Fruit fly (Drosophila melanogaster) whole organism, embryonic: Measurements from ENCODE around the gene CG8870.

ENCODE experiments used
- Atf3 ChIP-seq: fragments of 200-800 bp; sonication (Bioruptor generic); optimal IDR thresholded peaks from 3 replicates; lab custom pipeline; 2016; ENCODE audit warnings: missing biosample characterization, missing genetic modification characterization
- C15 ChIP-seq: fragments of 200-800 bp; sonication (Bioruptor generic); IDR thresholded peaks from 3 replicates; pipeline ENCODE4 v1.3.6; 2022; ENCODE audit warnings: missing biosample characterization, missing genetic modification characterization
- CG1024 ChIP-seq: fragments of 200-800 bp; sonication (Bioruptor generic); IDR thresholded peaks from 2 replicates; pipeline ENCODE4 v1.3.6; 2022; ENCODE audit warnings: missing biosample characterization, missing genetic modification characterization
- CG10321 ChIP-seq: fragments of 200-800 bp; sonication (Bioruptor generic); IDR thresholded peaks from 2 replicates; pipeline ENCODE4 v1.3.6; 2022; ENCODE audit warnings: missing biosample characterization, missing genetic modification characterization
- CG10431 ChIP-seq: fragments of 200-800 bp; sonication (Bioruptor generic); optimal IDR thresholded peaks from 3 replicates; lab custom pipeline; 2018; ENCODE audit warnings: missing biosample characterization, mild to moderate bottlenecking, missing genetic modification characterization
- CG12219 ChIP-seq: fragments of 200-800 bp; sonication (Bioruptor generic); optimal IDR thresholded peaks from 3 replicates; lab custom pipeline; 2018; ENCODE audit warnings: missing biosample characterization, mild to moderate bottlenecking, missing genetic modification characterization
- CG12744 ChIP-seq: fragments of 200-800 bp; sonication (Bioruptor generic); optimal IDR thresholded peaks from 2 replicates; lab custom pipeline; 2016; ENCODE audit warnings: missing biosample characterization, missing genetic modification characterization
- CG13296 ChIP-seq: fragments of 200-800 bp; sonication (Bioruptor generic); optimal IDR thresholded peaks from 3 replicates; lab custom pipeline; 2018; ENCODE audit warnings: missing biosample characterization, mild to moderate bottlenecking, missing genetic modification characterization
- CG13424 ChIP-seq: fragments of 200-800 bp; sonication (Bioruptor generic); optimal IDR thresholded peaks from 2 replicates; lab custom pipeline; 2019; ENCODE audit warnings: missing biosample characterization, mild to moderate bottlenecking, missing genetic modification characterization, moderate library complexity
- CG14441 ChIP-seq: fragments of 200-800 bp; sonication (Bioruptor generic); IDR thresholded peaks from 2 replicates; pipeline ENCODE4 v1.3.6; 2022; ENCODE audit warnings: missing biosample characterization, missing genetic modification characterization
- CG15269 ChIP-seq: fragments of 200-800 bp; sonication (Bioruptor generic); optimal IDR thresholded peaks from 2 replicates; lab custom pipeline; 2018; ENCODE audit warnings: missing biosample characterization, mild to moderate bottlenecking, missing genetic modification characterization, moderate library complexity
- CG15479 ChIP-seq: fragments of 200-800 bp; sonication (Bioruptor generic); optimal IDR thresholded peaks from 3 replicates; lab custom pipeline; 2019; ENCODE audit warnings: missing biosample characterization, mild to moderate bottlenecking, missing genetic modification characterization, moderate library complexity
- CG17328 ChIP-seq: fragments of 200-800 bp; sonication (Bioruptor generic); IDR thresholded peaks from 2 replicates; pipeline ENCODE4 v1.3.6; 2022; ENCODE audit warnings: missing biosample characterization, missing genetic modification characterization
- CG17829 ChIP-seq: fragments of 200-800 bp; optimal IDR thresholded peaks from 2 replicates; lab custom pipeline; 2019; ENCODE audit warnings: missing biosample characterization, mild to moderate bottlenecking, missing genetic modification characterization, moderate library complexity
- CG18764 ChIP-seq: fragments of 200-800 bp; sonication (Bioruptor generic); optimal IDR thresholded peaks from 3 replicates; lab custom pipeline; 2016; ENCODE audit warnings: missing biosample characterization, missing genetic modification characterization
- CG2116 ChIP-seq: fragments of 200-800 bp; sonication (Bioruptor generic); optimal IDR thresholded peaks from 3 replicates; lab custom pipeline; 2018; ENCODE audit warnings: missing biosample characterization, mild to moderate bottlenecking, missing genetic modification characterization
- CG6254 ChIP-seq: fragments of 200-800 bp; sonication (Bioruptor generic); optimal IDR thresholded peaks from 3 replicates; lab custom pipeline; 2017; ENCODE audit warnings: mild to moderate bottlenecking, missing biosample characterization, missing genetic modification reagents, missing genetic modification characterization
- CG7987 ChIP-seq: fragments of 200-800 bp; sonication (Bioruptor generic); optimal IDR thresholded peaks from 2 replicates; lab custom pipeline; 2018; ENCODE audit warnings: missing biosample characterization, mild to moderate bottlenecking, missing genetic modification characterization, moderate library complexity
- CG8281 ChIP-seq: fragments of 200-800 bp; sonication (Bioruptor generic); optimal IDR thresholded peaks from 2 replicates; lab custom pipeline; 2018; ENCODE audit warnings: missing biosample characterization, mild to moderate bottlenecking, missing genetic modification characterization, moderate library complexity
- CoRest ChIP-seq: fragments of 200-800 bp; sonication (Bioruptor generic); optimal IDR thresholded peaks from 3 replicates; lab custom pipeline; 2018; ENCODE audit warnings: missing biosample characterization, mild to moderate bottlenecking, missing genetic modification characterization, moderate library complexity
- D19A ChIP-seq: fragments of 200-800 bp; optimal IDR thresholded peaks from 3 replicates; lab custom pipeline; 2019; ENCODE audit warnings: missing biosample characterization, mild to moderate bottlenecking, missing genetic modification characterization, moderate library complexity
- Deaf1 ChIP-seq: fragments of 200-800 bp; optimal IDR thresholded peaks from 3 replicates; lab custom pipeline; 2019; ENCODE audit warnings: missing biosample characterization, mild to moderate bottlenecking, missing genetic modification characterization, moderate library complexity
- Dll ChIP-seq: fragments of 200-800 bp; sonication (Bioruptor generic); IDR thresholded peaks from 4 replicates; pipeline ENCODE4 v1.3.6; 2022; ENCODE audit warnings: missing biosample characterization, missing genetic modification characterization; ENCODE audit not compliant: partially characterized antibody
- Doc2 ChIP-seq: fragments of 200-800 bp; sonication (Bioruptor generic); IDR thresholded peaks from 2 replicates; pipeline ENCODE4 v1.3.6; 2022; ENCODE audit warnings: missing biosample characterization, missing genetic modification characterization
- Dref ChIP-seq: fragments of 200-800 bp; sonication (Bioruptor generic); IDR thresholded peaks from 2 replicates; pipeline ENCODE4 v1.3.6; 2022; ENCODE audit warnings: missing biosample characterization, missing genetic modification characterization
- Ets65A ChIP-seq: fragments of 200-800 bp; sonication (Bioruptor generic); peaks from one replicate; lab custom pipeline; 2016; ENCODE audit warnings: missing biosample characterization, missing genetic modification characterization
- Ets97D ChIP-seq: fragments of 200-800 bp; sonication (Bioruptor generic); optimal IDR thresholded peaks from 3 replicates; lab custom pipeline; 2016; ENCODE audit warnings: missing biosample characterization, missing genetic modification characterization
- Fer2 ChIP-seq: fragments of 200-800 bp; sonication (Bioruptor generic); optimal IDR thresholded peaks from 2 replicates; lab custom pipeline; 2018; ENCODE audit warnings: missing biosample characterization, mild to moderate bottlenecking, missing genetic modification characterization, moderate library complexity
- HmgZ ChIP-seq: fragments of 200-800 bp; sonication (Bioruptor generic); optimal IDR thresholded peaks from 2 replicates; lab custom pipeline; 2018; ENCODE audit warnings: missing biosample characterization, mild to moderate bottlenecking, missing genetic modification characterization
- Lhr ChIP-seq: fragments of 200-800 bp; sonication (Bioruptor generic); optimal IDR thresholded peaks from 3 replicates; lab custom pipeline; 2017; ENCODE audit warnings: mild to moderate bottlenecking, missing biosample characterization, missing genetic modification reagents, missing genetic modification characterization
- MTF-1 ChIP-seq: fragments of 200-800 bp; sonication (Bioruptor generic); optimal IDR thresholded peaks from 2 replicates; lab custom pipeline; 2018; ENCODE audit warnings: missing biosample characterization, mild to moderate bottlenecking, missing genetic modification characterization, borderline replicate concordance
- Neu2 ChIP-seq: fragments of 200-800 bp; sonication (Bioruptor generic); optimal IDR thresholded peaks from 3 replicates; lab custom pipeline; 2016; ENCODE audit warnings: missing biosample characterization, missing genetic modification characterization, borderline replicate concordance
- Ssrp ChIP-seq: fragments of 200-800 bp; sonication (Bioruptor generic); optimal IDR thresholded peaks from 2 replicates; lab custom pipeline; 2018; ENCODE audit warnings: missing biosample characterization, mild to moderate bottlenecking, missing genetic modification characterization, moderate library complexity
- Tbp ChIP-seq: fragments of >200 bp; optimal IDR thresholded peaks from 2 replicates; lab custom pipeline; 2018; ENCODE audit warnings: missing biosample characterization, missing genetic modification characterization
- abd-A ChIP-seq: fragments of 200-800 bp; sonication (Bioruptor generic); optimal IDR thresholded peaks from 3 replicates; lab custom pipeline; 2019; ENCODE audit warnings: missing biosample characterization, mild to moderate bottlenecking, missing genetic modification characterization, moderate library complexity
- aop ChIP-seq: fragments of 200-800 bp; sonication (Bioruptor generic); IDR thresholded peaks from 2 replicates; pipeline ENCODE4 v1.3.6; 2022; ENCODE audit warnings: missing biosample characterization, missing genetic modification characterization
- ap ChIP-seq: fragments of 200-800 bp; sonication (Bioruptor generic); IDR thresholded peaks from 2 replicates; pipeline ENCODE4 v1.3.6; 2022; ENCODE audit warnings: missing biosample characterization, missing genetic modification characterization
- ara ChIP-seq: fragments of 200-800 bp; sonication (Bioruptor generic); IDR thresholded peaks from 2 replicates; pipeline ENCODE4 v1.3.6; 2022; ENCODE audit warnings: missing biosample characterization, missing genetic modification characterization
- ci ChIP-seq: fragments of 200-800 bp; sonication (Bioruptor generic); IDR thresholded peaks from 3 replicates; pipeline ENCODE4 v1.3.6; 2022; ENCODE audit warnings: missing biosample characterization, missing genetic modification characterization
- crp ChIP-seq, 2 experiments: fragments of 200-800 bp; sonication (Bioruptor generic); optimal IDR thresholded peaks; 2 replicates in 1 of 2; 3 replicates in 1 of 2; lab custom pipeline; 2017; ENCODE audit warnings: missing biosample characterization in 2 of 2, missing genetic modification characterization in 2 of 2, mild to moderate bottlenecking in 1 of 2, moderate library complexity in 1 of 2
- dm ChIP-seq: fragments of 200-800 bp; sonication (Bioruptor generic); optimal IDR thresholded peaks from 3 replicates; lab custom pipeline; 2016; ENCODE audit warnings: missing biosample characterization, missing genetic modification characterization
- dysf ChIP-seq: fragments of 200-800 bp; sonication (Bioruptor generic); IDR thresholded peaks from 3 replicates; pipeline ENCODE4 v1.3.6; 2022; ENCODE audit warnings: missing biosample characterization, missing genetic modification characterization
- fd64A ChIP-seq: fragments of 200-800 bp; sonication (Bioruptor generic); optimal IDR thresholded peaks from 3 replicates; lab custom pipeline; 2018; ENCODE audit warnings: missing biosample characterization, mild to moderate bottlenecking, missing genetic modification characterization
- gem ChIP-seq: fragments of 200-800 bp; sonication (Bioruptor generic); optimal IDR thresholded peaks from 2 replicates; lab custom pipeline; 2019; ENCODE audit warnings: missing biosample characterization, mild to moderate bottlenecking, missing genetic modification characterization, moderate library complexity
- hb ChIP-seq: fragments of 200-800 bp; sonication (Bioruptor generic); IDR thresholded peaks from 3 replicates; pipeline ENCODE4 v1.3.6; 2022; ENCODE audit warnings: missing biosample characterization, missing genetic modification characterization; ENCODE audit not compliant: partially characterized antibody
- jumu ChIP-seq: fragments of 200-800 bp; sonication (Bioruptor generic); optimal IDR thresholded peaks from 3 replicates; lab custom pipeline; 2016; ENCODE audit warnings: missing biosample characterization, missing genetic modification characterization
- p53 ChIP-seq: fragments of 200-800 bp; sonication (Bioruptor generic); optimal IDR thresholded peaks from 2 replicates; lab custom pipeline; 2016; ENCODE audit warnings: missing biosample characterization, missing genetic modification characterization
- sob ChIP-seq: fragments of 200-800 bp; sonication (Bioruptor generic); IDR thresholded peaks from 2 replicates; pipeline ENCODE4 v1.3.6; 2022; ENCODE audit warnings: missing biosample characterization, missing genetic modification characterization
- stc ChIP-seq: fragments of 200-800 bp; sonication (Bioruptor generic); IDR thresholded peaks from 2 replicates; pipeline ENCODE4 v1.3.6; 2022; ENCODE audit warnings: missing biosample characterization, missing genetic modification characterization
- vvl ChIP-seq: fragments of 200-800 bp; sonication (Bioruptor generic); IDR thresholded peaks from 2 replicates; pipeline ENCODE4 v1.3.6; 2022; ENCODE audit warnings: missing biosample characterization, missing genetic modification characterization
- zfh2 ChIP-seq: fragments of 200-800 bp; sonication (Bioruptor generic); optimal IDR thresholded peaks from 2 replicates; lab custom pipeline; 2016; ENCODE audit warnings: missing biosample characterization, missing genetic modification characterization

CG8870 gene

dm6 chr3R:13382656-13383142 is 3.1 kb downstream of the CG8870 start (continued):
- no peak for TF ChIP-seq Fer2 (tag; lab: Kevin White, UChicago)
- no peak for TF ChIP-seq CG2116 (GFP tag; lab: Kevin White, UChicago)
- TF ChIP-seq abd-A (tag; lab: Kevin White, UChicago) = no peak
- TF ChIP-seq CoRest (tag; lab: Kevin White, UChicago) = peak; percentile 27
- TF ChIP-seq p53 (GFP tag; lab: Kevin White, UChicago) = no peak
- TF ChIP-seq sob (GFP tag; lab: Robert Waterston, UW) = no peak
- no peak for TF ChIP-seq aop (GFP tag; lab: Robert Waterston, UW)
- TF ChIP-seq dysf (GFP tag; lab: Robert Waterston, UW) = no peak
- TF ChIP-seq CG13296 = no peak
- 0 out of 3 replicates have a peak, but pooled peaks have one; percentile 27 for TF ChIP-seq ci (GFP tag; lab: Robert Waterston, UW)
- no peak for TF ChIP-seq dm (GFP tag; lab: Kevin White, UChicago)
- TF ChIP-seq CG6254 = no peak
- no peak for TF ChIP-seq vvl (GFP tag; lab: Robert Waterston, UW)
- TF ChIP-seq C15 (GFP tag; lab: Robert Waterston, UW) = no peak
- no peak for TF ChIP-seq CG12219 (GFP tag; lab: Kevin White, UChicago)
- TF ChIP-seq MTF-1 (GFP tag; lab: Kevin White, UChicago) = no peak
- no peak for TF ChIP-seq CG18764 (GFP tag; lab: Kevin White, UChicago)
- peak; percentile 1 for TF ChIP-seq CG7987 (GFP tag; lab: Kevin White, UChicago)
- no peak for TF ChIP-seq jumu (GFP tag; lab: Kevin White, UChicago)
- TF ChIP-seq zfh2 = no peak
- 0 out of 4 replicates have a peak, but pooled peaks have one; percentile 24 for TF ChIP-seq Dll (GFP tag; lab: Robert Waterston, UW)
- TF ChIP-seq Lhr (GFP tag; lab: Kevin White, UChicago) = no peak
- no peak for TF ChIP-seq CG1024 (GFP tag; lab: Robert Waterston, UW)
- TF ChIP-seq gem = no peak
- no peak for TF ChIP-seq Tbp
- TF ChIP-seq HmgZ = no peak
- no peak for TF ChIP-seq fd64A (GFP tag; lab: Kevin White, UChicago)
- no peak for TF ChIP-seq D19A (tag; lab: Kevin White, UChicago)
- TF ChIP-seq CG14441 (GFP tag; lab: Robert Waterston, UW) = no peak
- no peak for TF ChIP-seq Doc2 (GFP tag; lab: Robert Waterston, UW)
- TF ChIP-seq CG15269 (tag; lab: Kevin White, UChicago) = no peak
- peak; percentile 12 for TF ChIP-seq CG15479
- TF ChIP-seq Neu2 (GFP tag; lab: Kevin White, UChicago) = no peak
- TF ChIP-seq Dref (GFP tag; lab: Robert Waterston, UW) = no peak
- TF ChIP-seq Ets97D (GFP tag; lab: Kevin White, UChicago) = no peak
- no peak for TF ChIP-seq CG12744 (GFP tag; lab: Kevin White, UChicago)
- no peak for TF ChIP-seq CG13424 (tag; lab: Kevin White, UChicago)
- TF ChIP-seq Ets65A (GFP tag; lab: Kevin White, UChicago) = no peak
- no peak for TF ChIP-seq CG8281 (tag; lab: Kevin White, UChicago)
- TF ChIP-seq CG17829 (tag; lab: Kevin White, UChicago) = peak; percentile 8
- no peak for TF ChIP-seq Ssrp (tag; lab: Kevin White, UChicago)
- no peak for TF ChIP-seq CG17328 (GFP tag; lab: Robert Waterston, UW)
- TF ChIP-seq crp (GFP tag; optimal IDR thresholded peaks at IDR 0.05; lab: Kevin White, UChicago) = peak; percentile 7 to 70
- no peak for TF ChIP-seq ap (GFP tag; lab: Robert Waterston, UW)
- no peak for TF ChIP-seq Atf3 (GFP tag; lab: Kevin White, UChicago)
- TF ChIP-seq stc (GFP tag; lab: Robert Waterston, UW) = no peak
- no peak for TF ChIP-seq CG10431 (GFP tag; lab: Kevin White, UChicago)
- peak; percentile 28; the same call in 1 of the 2 replicates for TF ChIP-seq CG10321 (GFP tag; lab: Robert Waterston, UW)
- no peak for TF ChIP-seq hb (GFP tag; lab: Robert Waterston, UW)
- TF ChIP-seq Deaf1 = no peak
- no peak for TF ChIP-seq ara (GFP tag; lab: Robert Waterston, UW)
